Worm (Caenorhabditis elegans): ENCODE measurements around the gene dhhc-5.

Gene dhhc-5

ce11 chrIII:6871067-6871466 lies 22.2 kb upstream of the dhhc-5 start:
- no peak for TF ChIP-seq snpc-1.2 (GFP tag; IDR thresholded peaks at IDR 0.05)
- no peak for TF ChIP-seq ceh-28 (tag; optimal IDR thresholded peaks at IDR 0.05)
- TF ChIP-seq tra-1 (GFP tag; IDR thresholded peaks at IDR 0.05) = no peak
- TF ChIP-seq T26A8.4 (GFP tag; IDR thresholded peaks at IDR 0.05) = no peak
- no peak for TF ChIP-seq skn-1 (tag; optimal IDR thresholded peaks at IDR 0.05)
- TF ChIP-seq hlh-11 (tag; optimal IDR thresholded peaks at IDR 0.05) = peak; percentile 59
- TF ChIP-seq nhr-11 (tag; optimal IDR thresholded peaks at IDR 0.05) = peak; percentile 45
- no peak for TF ChIP-seq ceh-82 (tag; optimal IDR thresholded peaks at IDR 0.05)
- peak; percentile 78 for TF ChIP-seq aha-1 (tag)
- TF ChIP-seq madf-5 (GFP tag; IDR thresholded peaks at IDR 0.05) = no peak
- TF ChIP-seq unc-39 (tag; optimal IDR thresholded peaks at IDR 0.05) = no peak
- TF ChIP-seq ctbp-1 (GFP tag; IDR thresholded peaks at IDR 0.05) = no peak
- TF ChIP-seq F10B5.3 (tag; optimal IDR thresholded peaks at IDR 0.05) = no peak
- TF ChIP-seq jun-1 (tag; optimal IDR thresholded peaks at IDR 0.05) = no peak
- no peak for TF ChIP-seq Y105C5A.15 (GFP tag; IDR thresholded peaks at IDR 0.05)
- TF ChIP-seq nhr-25 (tag; optimal IDR thresholded peaks at IDR 0.05; ENCODE audit: borderline replicate concordance, insufficient read depth) = no peak
- no peak for TF ChIP-seq sdz-12 (GFP tag; optimal IDR thresholded peaks at IDR 0.05)
- no peak for TF ChIP-seq php-3 (GFP tag; IDR thresholded peaks at IDR 0.05)
- no peak for TF ChIP-seq T20F7.1 (GFP tag; optimal IDR thresholded peaks at IDR 0.05)
- peak; percentile 42 for TF ChIP-seq hlh-30 (tag; optimal IDR thresholded peaks at IDR 0.05; ENCODE audit: insufficient read depth)
- TF ChIP-seq ztf-11 (tag; optimal IDR thresholded peaks at IDR 0.05) = no peak
- TF ChIP-seq hmg-1.1 (GFP tag; IDR thresholded peaks at IDR 0.05) = no peak
- TF ChIP-seq daf-16 (GFP tag; optimal IDR thresholded peaks at IDR 0.05) = peak in 1 of 2 experiments; percentile 66
- no peak for TF ChIP-seq daf-16 (tag; optimal IDR thresholded peaks at IDR 0.05)

ce11 chrIII:6869996-6870395 lies 21.1 kb upstream of the dhhc-5 start, which contains the start of gene K04C2.8:
TSS of gene K04C2.8 (plus strand) at chrIII:6870296.
- TF ChIP-seq nhr-11 (tag; optimal IDR thresholded peaks at IDR 0.05) (no peak), snpc-1.2 (GFP tag; IDR thresholded peaks at IDR 0.05) (no peak), lin-39 (tag; optimal IDR thresholded peaks at IDR 0.05) (no peak), ZK337.2 (GFP tag; IDR thresholded peaks at IDR 0.05) (no peak), lin-29 (GFP tag; IDR thresholded peaks at IDR 0.05) (no peak), Y75B8A.6 (GFP tag; IDR thresholded peaks at IDR 0.05) (no peak), spr-1 (tag; optimal IDR thresholded peaks at IDR 0.05) (no peak), ceh-28 (tag; optimal IDR thresholded peaks at IDR 0.05) (no peak), daf-8 (GFP tag; IDR thresholded peaks at IDR 0.05) (no peak), nhr-6 (tag; optimal IDR thresholded peaks at IDR 0.05) (no peak), arid-1 (GFP tag; conservative IDR thresholded peaks at IDR 0.05) (no peak), T26A8.4 (GFP tag; IDR thresholded peaks at IDR 0.05) (no peak), R02D3.7 (tag; optimal IDR thresholded peaks at IDR 0.05) (no peak), vab-7 (GFP tag; IDR thresholded peaks at IDR 0.05) (no peak), lin-13 (GFP tag; optimal IDR thresholded peaks at IDR 0.05) (no peak), mdl-1 (tag; optimal IDR thresholded peaks at IDR 0.05) (no peak), spr-3 (GFP tag; optimal IDR thresholded peaks at IDR 0.05) (no peak), tra-1 (GFP tag; IDR thresholded peaks at IDR 0.05) (no peak), lin-1 (GFP tag; IDR thresholded peaks at IDR 0.05) (no peak)

- TF ChIP-seq mes-2 (tag; optimal IDR thresholded peaks at IDR 0.05; ENCODE audit: poor library complexity, severe bottlenecking) (peak; percentile 41), lsy-2 (tag; optimal IDR thresholded peaks at IDR 0.05) (peak in 1 of 2 experiments; percentile 55), unc-62 (GFP tag; optimal IDR thresholded peaks at IDR 0.05 in 1 of 2) (peak in 1 of 2 experiments; percentile 65), unc-62 (tag; optimal IDR thresholded peaks at IDR 0.05) (no peak), mdt-29 (GFP tag; IDR thresholded peaks at IDR 0.05) (no peak), lin-38 (GFP tag; IDR thresholded peaks at IDR 0.05) (peak; percentile 91), nhr-11 (tag; optimal IDR thresholded peaks at IDR 0.05) (peak; percentile 13), dpl-1 (GFP tag; optimal IDR thresholded peaks at IDR 0.05) (peak; percentile 82), lir-3 (tag; optimal IDR thresholded peaks at IDR 0.05) (no peak), dmd-6 (GFP tag; IDR thresholded peaks at IDR 0.05) (0 out of 2 replicates have a peak, but pooled peaks have one; percentile 10)
Measured at ce11 chrIII:6869268-6869667, 20.4 kb upstream of the dhhc-5 start, which contains the start of the genes cra-1 and kbp-1. TSS of gene cra-1 (minus strand) at chrIII:6869460. TSS of gene kbp-1 (plus strand) at chrIII:6869633.
